Worm (Caenorhabditis elegans) whole organism, late embryonic: ENCODE results near the gene srlf-23.

Experiments
- C08G9.2 ChIP-seq: sonication (generic microtip); optimal IDR thresholded peaks from 2 replicates; lab custom pipeline; 2016; ENCODE audit warnings: mild to moderate bottlenecking, missing genetic modification characterization, moderate library complexity, missing compliant biosample characterization
- C38D4.7 ChIP-seq: fragments of 200-800 bp; sonication (Bioruptor generic); optimal IDR thresholded peaks from 2 replicates; lab custom pipeline; 2018; ENCODE audit warnings: mild to moderate bottlenecking, missing genetic modification characterization, moderate library complexity, missing compliant biosample characterization
- F13H6.1 ChIP-seq: sonication (generic microtip); optimal IDR thresholded peaks from 2 replicates; lab custom pipeline; 2016; ENCODE audit warnings: missing genetic modification characterization, missing compliant biosample characterization
- K09A11.1 ChIP-seq: sonication (generic microtip); optimal IDR thresholded peaks from 2 replicates; lab custom pipeline; 2017; ENCODE audit warnings: antibody characterized with exemption, mild to moderate bottlenecking, missing genetic modification characterization, missing compliant biosample characterization; ENCODE audit not compliant: insufficient read depth
- ama-1 ChIP-seq: fragments of 150-350 bp; optimal IDR thresholded peaks from 2 replicates; lab custom pipeline; 2014
- ceh-18 ChIP-seq: sonication (generic microtip); optimal IDR thresholded peaks from 2 replicates; lab custom pipeline; 2016; ENCODE audit warnings: missing genetic modification characterization, missing compliant biosample characterization
- ceh-2 ChIP-seq: sonication (generic microtip); optimal IDR thresholded peaks from 2 replicates; lab custom pipeline; 2016; ENCODE audit warnings: missing genotype, missing genetic modification characterization, missing compliant biosample characterization
- ceh-22 ChIP-seq: sonication (generic microtip); optimal IDR thresholded peaks from 2 replicates; lab custom pipeline; 2017; ENCODE audit warnings: missing biosample characterization, missing genetic modification characterization
- ceh-45 ChIP-seq: fragments of 200-800 bp; sonication (Bioruptor generic); IDR thresholded peaks from 2 replicates; pipeline ENCODE4 v1.3.6; 2022; ENCODE audit warnings: missing genetic modification reagents, missing genetic modification characterization, missing compliant biosample characterization
- ceh-48 ChIP-seq: sonication (generic microtip); optimal IDR thresholded peaks from 2 replicates; lab custom pipeline; 2016; ENCODE audit warnings: missing genetic modification characterization, inconsistent platforms, missing compliant biosample characterization
- dmd-4 ChIP-seq: sonication (generic microtip); optimal IDR thresholded peaks from 2 replicates; lab custom pipeline; 2016; ENCODE audit warnings: borderline replicate concordance, missing genetic modification characterization, missing compliant biosample characterization
- gmeb-2 ChIP-seq: sonication (generic microtip); optimal IDR thresholded peaks from 2 replicates; lab custom pipeline; 2016; ENCODE audit warnings: missing genetic modification characterization, inconsistent platforms, missing compliant biosample characterization
- hlh-30 ChIP-seq: sonication (generic microtip); optimal IDR thresholded peaks from 2 replicates; lab custom pipeline; 2017; ENCODE audit warnings: antibody characterized with exemption, missing genetic modification characterization, missing compliant biosample characterization; ENCODE audit not compliant: insufficient read depth
- lin-11 ChIP-seq: fragments of 200-800 bp; sonication (Bioruptor generic); optimal IDR thresholded peaks from 2 replicates; lab custom pipeline; 2018; ENCODE audit warnings: mild to moderate bottlenecking, missing genetic modification characterization, missing compliant biosample characterization
- madf-2 ChIP-seq: sonication (generic microtip); optimal IDR thresholded peaks from 2 replicates; lab custom pipeline; 2017; ENCODE audit warnings: missing genetic modification characterization, missing compliant biosample characterization
- mec-3 ChIP-seq: sonication (generic microtip); optimal IDR thresholded peaks from 2 replicates; lab custom pipeline; 2016; ENCODE audit warnings: borderline replicate concordance, missing genetic modification characterization, missing compliant biosample characterization
- npax-4 ChIP-seq: sonication (generic microtip); optimal IDR thresholded peaks from 2 replicates; lab custom pipeline; 2016; ENCODE audit warnings: missing genetic modification characterization, missing compliant biosample characterization
- odd-2 ChIP-seq: sonication (generic microtip); optimal IDR thresholded peaks from 2 replicates; lab custom pipeline; 2017; ENCODE audit warnings: antibody characterized with exemption, mild to moderate bottlenecking, missing genetic modification characterization, missing compliant biosample characterization
- pat-9 ChIP-seq: fragments of 200-800 bp; sonication (Bioruptor generic); optimal IDR thresholded peaks from 2 replicates; lab custom pipeline; 2018; ENCODE audit warnings: mild to moderate bottlenecking, missing genetic modification characterization, moderate library complexity, missing compliant biosample characterization
- pqm-1 ChIP-seq: sonication (generic microtip); optimal IDR thresholded peaks from 2 replicates; lab custom pipeline; 2016; ENCODE audit warnings: missing genetic modification characterization, missing compliant biosample characterization
- pros-1 ChIP-seq: fragments of 150-350 bp; optimal IDR thresholded peaks from 2 replicates; lab custom pipeline; 2014; ENCODE audit warnings: missing biosample characterization, missing genetic modification reagents, missing genetic modification characterization
- ref-2 ChIP-seq: sonication (generic microtip); optimal IDR thresholded peaks from 2 replicates; lab custom pipeline; 2016; ENCODE audit warnings: missing genetic modification characterization, missing compliant biosample characterization
- sox-2 ChIP-seq: fragments of 200-800 bp; sonication (Bioruptor generic); IDR thresholded peaks from 2 replicates; pipeline ENCODE4 v1.3.6; 2022; ENCODE audit warnings: missing genetic modification reagents, missing genetic modification characterization, missing compliant biosample characterization
- syd-9 ChIP-seq: sonication (generic microtip); optimal IDR thresholded peaks from 2 replicates; lab custom pipeline; 2016; ENCODE audit warnings: mild to moderate bottlenecking, missing genetic modification characterization, moderate library complexity, missing compliant biosample characterization
- tbx-2 ChIP-seq: sonication (generic microtip); optimal IDR thresholded peaks from 2 replicates; lab custom pipeline; 2016; ENCODE audit warnings: missing genetic modification characterization, missing compliant biosample characterization
- ttx-3 ChIP-seq: sonication (generic microtip); optimal IDR thresholded peaks from 2 replicates; lab custom pipeline; 2016; ENCODE audit warnings: missing genetic modification reagents, missing genetic modification characterization, missing compliant biosample characterization
- unc-42 ChIP-seq: sonication (generic microtip); optimal IDR thresholded peaks from 2 replicates; lab custom pipeline; 2016; ENCODE audit warnings: missing genotype, missing genetic modification characterization, missing compliant biosample characterization

Gene srlf-23

DNA sequence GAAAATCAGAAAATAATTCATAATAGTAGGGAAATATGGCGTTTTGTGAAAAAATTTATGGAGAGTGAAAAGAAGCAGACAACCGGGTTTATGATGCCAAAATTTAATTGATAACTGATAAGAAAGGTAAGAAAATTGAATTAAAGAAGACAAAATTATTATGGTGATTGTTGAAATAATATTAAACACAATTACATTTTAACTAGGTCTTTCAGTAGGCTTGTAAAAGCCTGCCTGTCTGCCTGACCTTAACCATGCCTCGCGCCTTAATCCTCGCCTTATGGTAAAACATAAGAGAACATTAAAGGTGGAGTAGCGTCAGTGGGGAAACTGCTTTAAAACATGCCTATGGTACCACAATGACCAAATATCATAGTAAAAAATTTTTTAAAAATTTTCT is 14.8 kb downstream of the srlf-23 start, which contains the start of gene T02B11.8:
TSS of gene T02B11.8 (minus strand) at position 101 of the 400 bp plus-strand sequence.
- TF ChIP-seq F13H6.1 (tag; lab: Kevin White, UChicago): no peak
- TF ChIP-seq ceh-48 (tag; lab: Kevin White, UChicago): no peak
- no peak for TF ChIP-seq C38D4.7 (GFP tag; lab: Kevin White, UChicago)

DNA sequence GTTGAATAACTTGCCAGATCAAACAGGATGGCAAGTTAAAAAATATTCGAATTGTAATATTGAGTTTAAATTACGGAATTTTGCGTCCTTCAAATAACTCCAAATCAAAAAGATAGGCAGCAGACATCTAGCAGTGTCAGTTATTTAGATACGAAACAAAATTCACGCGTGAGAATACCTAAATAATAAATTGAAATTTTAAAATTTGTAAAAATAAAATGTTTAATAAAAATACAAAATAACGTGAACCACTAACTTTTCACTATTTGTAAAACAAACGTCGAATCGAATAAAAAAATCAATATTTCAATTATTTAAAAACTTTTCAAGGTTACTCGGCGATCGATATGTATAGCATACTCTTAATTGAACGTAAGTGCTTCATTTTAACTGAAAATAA is 17.4 kb downstream of the srlf-23 start, which contains the start of gene T02B11.9:
TSS of gene T02B11.9 (plus strand) at position 301 of the 400 bp plus-strand sequence.
- TF ChIP-seq ceh-22 (tag; lab: Kevin White, UChicago): no peak
- TF ChIP-seq npax-4: no peak
- no peak for TF ChIP-seq C08G9.2
- TF ChIP-seq pqm-1 (tag; lab: Kevin White, UChicago): no peak
- no peak for TF ChIP-seq hlh-30
- TF ChIP-seq, all 69 proteins: peak for 0

DNA sequence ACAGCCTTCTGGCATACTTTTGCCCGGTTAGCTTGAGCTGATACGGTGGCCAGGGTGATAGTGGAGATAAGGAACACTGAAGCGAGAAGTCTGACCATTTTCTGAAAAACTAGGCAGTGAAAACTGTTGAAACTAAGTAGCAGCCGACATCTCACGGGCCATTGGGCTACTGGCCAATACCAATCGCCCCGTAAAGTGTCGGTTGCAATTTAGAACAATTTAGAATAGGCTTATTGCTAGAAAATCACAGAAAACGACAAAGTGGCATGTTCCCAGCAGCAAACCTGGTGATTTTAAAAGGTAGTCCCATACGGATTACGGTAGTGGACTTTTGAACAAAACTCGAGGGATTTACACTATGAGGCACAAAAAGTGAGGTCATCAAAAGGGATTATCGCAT is 22.3 kb downstream of the srlf-23 start, which contains the start of gene T02B11.4:
TSS of gene T02B11.4 (minus strand) at position 101 of the 400 bp plus-strand sequence.
- TF ChIP-seq ceh-2 (tag; lab: Kevin White, UChicago) (no peak), mec-3 (tag; lab: Kevin White, UChicago) (no peak), pros-1 (tag; lab: Kevin White, UChicago) (no peak), unc-42 (no peak)
- TF ChIP-seq, all 69 proteins: peak for 0

DNA sequence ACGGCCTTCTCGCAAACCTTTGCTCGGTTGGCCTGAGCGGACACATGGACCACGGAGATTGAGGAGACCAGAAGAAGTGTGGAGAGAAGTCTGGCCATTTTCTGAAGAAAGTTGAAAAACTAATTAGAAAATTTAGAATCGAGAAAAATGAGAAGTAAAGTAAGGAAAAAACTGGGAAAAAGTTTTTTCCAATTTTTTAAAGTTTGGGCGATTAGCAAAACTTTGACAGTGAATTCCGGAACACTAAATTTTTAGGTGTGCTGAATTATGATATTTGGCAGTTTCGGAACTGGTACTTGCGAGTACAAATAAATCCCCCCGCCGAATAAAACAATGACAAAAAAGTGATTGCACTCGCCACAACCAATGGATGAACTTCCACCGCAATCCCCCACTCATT is 26.6 kb downstream of the srlf-23 start, which contains the start of gene T02B11.3:
TSS of gene T02B11.3 (minus strand) at position 101 of the 400 bp plus-strand sequence.
- TF ChIP-seq odd-2 (tag; lab: Kevin White, UChicago): no peak
- TF ChIP-seq ceh-48 (tag; lab: Kevin White, UChicago): no peak
- TF ChIP-seq ttx-3 (tag; lab: Kevin White, UChicago): no peak
- TF ChIP-seq ceh-18: no peak
- TF ChIP-seq dmd-4 (tag; lab: Kevin White, UChicago): no peak
- TF ChIP-seq lin-11 (tag; lab: Kevin White, UChicago): no peak
- no peak for TF ChIP-seq ama-1
- TF ChIP-seq pat-9 (tag; lab: Kevin White, UChicago): no peak
- TF ChIP-seq gmeb-2 (tag; lab: Kevin White, UChicago): no peak
- TF ChIP-seq tbx-2 (tag; lab: Kevin White, UChicago): no peak
- no peak for TF ChIP-seq hlh-30
- TF ChIP-seq ceh-45 (GFP tag; lab: Robert Waterston, UW): no peak

DNA sequence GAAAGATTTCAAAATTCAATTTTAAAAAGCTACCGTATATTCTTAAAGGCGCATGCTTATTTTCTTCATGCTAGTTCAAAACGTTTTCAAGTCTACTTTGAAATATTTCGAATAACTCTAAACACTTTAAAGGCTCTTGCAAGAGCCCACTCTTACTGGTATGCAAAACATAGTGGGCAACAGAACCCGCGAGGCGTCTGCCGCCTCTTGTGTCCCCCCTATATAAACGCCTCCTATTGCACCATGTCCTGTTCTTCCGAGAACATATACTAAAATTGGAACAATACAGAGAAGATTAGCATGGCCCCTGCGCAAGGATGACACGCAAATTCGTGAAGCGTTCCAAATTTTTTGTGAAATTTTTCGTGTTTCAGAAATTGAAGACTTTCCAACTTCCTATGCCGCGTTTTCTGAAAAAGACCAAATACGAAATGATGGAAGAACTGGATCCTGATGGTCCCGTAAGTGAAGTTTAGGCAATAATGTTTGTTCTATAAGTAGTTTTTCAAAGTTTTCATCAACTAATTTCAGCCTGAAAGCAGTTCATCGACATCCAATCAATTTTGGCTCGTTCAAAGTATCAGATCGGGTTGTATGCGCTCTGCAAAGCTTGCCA is 34.4 kb downstream of the srlf-23 start:
- TF ChIP-seq F13H6.1 (tag; lab: Kevin White, UChicago): no peak
- TF ChIP-seq sox-2 (GFP tag; lab: Robert Waterston, UW): 0 out of 2 replicates have a peak, but pooled peaks have one; percentile 36

DNA sequence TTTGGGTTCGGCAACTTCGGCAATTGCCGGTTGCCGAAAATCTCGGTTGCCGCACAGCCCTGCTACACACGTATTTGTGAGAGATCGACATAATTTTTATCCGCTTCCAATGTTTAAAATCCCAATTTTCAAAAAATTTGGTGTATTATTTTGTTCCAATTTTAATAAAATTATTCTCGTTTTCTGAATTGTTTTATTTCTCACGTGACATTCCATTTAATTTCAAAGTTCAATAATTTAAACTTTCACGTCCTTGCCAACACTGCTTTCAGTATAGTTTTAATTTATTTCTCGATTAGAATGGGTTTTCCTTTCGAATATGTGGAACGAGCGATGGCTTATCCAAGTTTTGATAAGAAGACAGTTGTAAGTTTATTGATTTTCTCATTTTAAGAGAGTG is 36.8 kb downstream of the srlf-23 start, which contains the start of gene K09C6.2:
TSS of gene K09C6.2 (plus strand) at position 301 of the 400 bp plus-strand sequence.
- no peak for TF ChIP-seq K09A11.1 (tag; lab: Kevin White, UChicago)
- TF ChIP-seq ref-2: no peak
- no peak for TF ChIP-seq tbx-2 (tag; lab: Kevin White, UChicago)

DNA sequence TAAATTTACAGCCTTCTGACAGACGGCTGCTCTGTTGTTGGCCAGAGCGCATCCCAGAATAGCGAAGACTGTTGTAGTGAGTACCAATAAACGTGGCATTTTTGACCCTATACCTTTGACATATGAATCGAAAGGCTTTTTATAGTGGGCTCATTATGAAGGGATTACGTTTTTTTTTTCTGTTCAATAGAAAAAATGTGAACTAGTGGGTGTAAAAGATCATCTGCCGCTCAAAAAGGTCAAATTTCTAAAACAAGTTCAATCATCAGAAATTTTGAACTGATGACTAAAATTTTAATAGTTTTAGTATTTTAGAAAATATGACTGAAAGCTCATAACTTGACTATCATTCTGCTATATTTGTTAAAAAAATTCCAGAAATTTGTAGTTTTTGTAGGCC is 38.4 kb downstream of the srlf-23 start, which contains the start of gene K09C6.9:
TSS of gene K09C6.9 (minus strand) at position 101 of the 400 bp plus-strand sequence.
- TF ChIP-seq ceh-18 (no peak), madf-2 (tag; lab: Kevin White, UChicago) (no peak), syd-9 (tag; lab: Kevin White, UChicago) (no peak)
- TF ChIP-seq, all 69 proteins: peak for 0
